Worm (Caenorhabditis elegans) whole organism, L4 larva: ENCODE measurements around the gene cyn-6.

Experiments used
- F37D6.2 ChIP-seq: sonication (generic microtip); optimal IDR thresholded peaks from 2 replicates; lab custom pipeline; 2016; ENCODE audit warnings: mild to moderate bottlenecking, missing genetic modification characterization, missing compliant biosample characterization
- daf-8 ChIP-seq: fragments of 200-800 bp; sonication (Bioruptor generic); IDR thresholded peaks from 2 replicates; pipeline ENCODE4 v1.3.6; 2022; ENCODE audit warnings: missing genetic modification characterization, missing compliant biosample characterization
- dmd-6 ChIP-seq: fragments of 200-800 bp; sonication (Bioruptor generic); IDR thresholded peaks from 2 replicates; pipeline ENCODE4 v1.3.6; 2022; ENCODE audit warnings: missing genetic modification reagents, missing genetic modification characterization, missing compliant biosample characterization
- dpl-1 ChIP-seq: fragments of 150-350 bp; optimal IDR thresholded peaks from 2 replicates; lab custom pipeline; 2014; ENCODE audit warnings: missing biosample characterization, missing genetic modification reagents, missing genetic modification characterization
- madf-5 ChIP-seq, 2 experiments: fragments of 200-800 bp; sonication (Bioruptor generic); IDR thresholded peaks; 2 replicates each; pipeline ENCODE4 v1.3.6; 2022; ENCODE audit warnings: missing compliant biosample characterization in 2 of 2, missing genetic modification characterization in 2 of 2
- nhr-102 ChIP-seq: sonication (generic microtip); optimal IDR thresholded peaks from 2 replicates; lab custom pipeline; 2016; ENCODE audit warnings: mild to moderate bottlenecking, missing genetic modification characterization, moderate library complexity, missing compliant biosample characterization
- nhr-42 ChIP-seq: fragments of 200-800 bp; sonication (Bioruptor generic); IDR thresholded peaks from 2 replicates; pipeline ENCODE4 v1.3.6; 2022; ENCODE audit warnings: missing genetic modification characterization, missing compliant biosample characterization
- nhr-77 ChIP-seq: fragments of 150-350 bp; optimal IDR thresholded peaks from 2 replicates; lab custom pipeline; 2014; ENCODE audit warnings: missing biosample characterization, missing genetic modification characterization
- skn-1 ChIP-seq: fragments of 150-350 bp; optimal IDR thresholded peaks from 2 replicates; lab custom pipeline; 2014; ENCODE audit warnings: missing biosample characterization, missing genetic modification characterization
- spr-3 ChIP-seq: fragments of 200-800 bp; sonication (Bioruptor generic); optimal IDR thresholded peaks from 2 replicates; lab custom pipeline; 2018; ENCODE audit warnings: mild to moderate bottlenecking, missing genetic modification characterization, missing compliant biosample characterization
- unc-130 ChIP-seq: sonication (generic microtip); optimal IDR thresholded peaks from 2 replicates; lab custom pipeline; 2016; ENCODE audit warnings: missing genetic modification reagents, missing genetic modification characterization, missing compliant biosample characterization

DNA sequence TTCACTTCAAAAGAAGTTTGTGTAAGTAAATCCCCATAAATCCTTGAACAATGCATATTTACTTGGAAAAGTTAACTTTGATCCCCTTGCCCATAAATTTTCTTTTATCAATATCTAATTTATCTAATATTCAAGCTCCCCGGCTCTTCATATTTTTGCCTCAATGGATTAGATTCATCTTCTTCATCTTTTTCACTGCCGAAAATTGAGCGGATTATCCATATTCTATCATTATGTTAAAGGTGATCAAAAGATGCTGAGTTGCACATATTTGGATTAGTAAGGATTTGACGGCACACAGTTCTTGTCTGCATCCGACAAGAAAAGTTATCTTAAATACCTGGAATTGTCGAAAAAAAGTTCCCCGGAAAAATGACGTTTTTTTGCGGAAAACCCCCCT is 17.4 kb downstream of the cyn-6 start:
- no peak for TF ChIP-seq daf-8 (GFP tag; lab: Robert Waterston, UW)
- no peak for TF ChIP-seq madf-5 (GFP tag; IDR thresholded peaks at IDR 0.05; lab: Robert Waterston, UW)
- TF ChIP-seq nhr-77 (tag; lab: Kevin White, UChicago), result no peak
- no peak for TF ChIP-seq F37D6.2 (tag; lab: Kevin White, UChicago)
- no peak for TF ChIP-seq skn-1 (tag; lab: Kevin White, UChicago)
- TF ChIP-seq nhr-42 (GFP tag; lab: Robert Waterston, UW), result no peak
- TF ChIP-seq dmd-6 (GFP tag; lab: Robert Waterston, UW), result no peak
- TF ChIP-seq spr-3, result no peak
- no peak for TF ChIP-seq unc-130 (GFP tag; lab: Kevin White, UChicago)
- no peak for TF ChIP-seq dpl-1 (GFP tag; lab: Kevin White, UChicago)
- no peak for TF ChIP-seq nhr-102
